Worm (Caenorhabditis elegans): Measurements from ENCODE around the gene srbc-6.
A peak's percentile ranks its signal among the peaks of the same experiment; 100 is the strongest.

Gene srbc-6

ce11 chrV:3194952-3195450, 25.1 kb downstream of the srbc-6 start, which contains the start of gene Y73C8B.2 (continued):
- TF ChIP-seq pha-4 (GFP tag; IDR thresholded peaks at IDR 0.05) (no peak), pha-4 (tag; optimal IDR thresholded peaks at IDR 0.05) (peak; percentile 94), php-3 (GFP tag; IDR thresholded peaks at IDR 0.05) (no peak), F10B5.3 (tag; optimal IDR thresholded peaks at IDR 0.05) (no peak)

ce11 chrV:3195814-3196213, 25.9 kb downstream of the srbc-6 start:
- TF ChIP-seq zip-11 (GFP tag; IDR thresholded peaks at IDR 0.05) (no peak), Y75B8A.6 (GFP tag; IDR thresholded peaks at IDR 0.05) (no peak), ceh-44 (GFP tag; IDR thresholded peaks at IDR 0.05) (no peak), ceh-20 (GFP tag; IDR thresholded peaks at IDR 0.05) (no peak), ces-1 (GFP tag; optimal IDR thresholded peaks at IDR 0.05) (no peak), daf-16 (GFP tag; optimal IDR thresholded peaks at IDR 0.05) (no peak), daf-16 (tag; optimal IDR thresholded peaks at IDR 0.05) (no peak), nhr-237 (tag; optimal IDR thresholded peaks at IDR 0.05) (no peak), zfp-2 (tag; optimal IDR thresholded peaks at IDR 0.05) (no peak)

- TF ChIP-seq nhr-42 (GFP tag; IDR thresholded peaks at IDR 0.05) (no peak), nhr-41 (GFP tag; IDR thresholded peaks at IDR 0.05) (no peak), nhr-11 (tag; optimal IDR thresholded peaks at IDR 0.05) (peak; percentile 94), hlh-11 (tag; optimal IDR thresholded peaks at IDR 0.05) (peak; percentile 11), dve-1 (tag; optimal IDR thresholded peaks at IDR 0.05; ENCODE audit: insufficient read depth) (peak; percentile 35), spr-1 (tag; optimal IDR thresholded peaks at IDR 0.05) (no peak), lin-38 (GFP tag; IDR thresholded peaks at IDR 0.05) (peak; percentile 31; the same call in 1 of the 2 replicates), lsy-2 (tag; optimal IDR thresholded peaks at IDR 0.05) (peak in 1 of 2 experiments; percentile 11), cey-2 (tag; optimal IDR thresholded peaks at IDR 0.05; ENCODE audit: borderline replicate concordance, insufficient read depth) (no peak), R02D3.7 (tag; optimal IDR thresholded peaks at IDR 0.05) (no peak), Y5F2A.4 (GFP tag; optimal IDR thresholded peaks at IDR 0.05) (no peak), nhr-28 (tag; optimal IDR thresholded peaks at IDR 0.05) (peak; percentile 90), zip-11 (GFP tag; IDR thresholded peaks at IDR 0.05) (no peak), mep-1 (tag; optimal IDR thresholded peaks at IDR 0.05) (peak; percentile 20), mes-2 (tag; optimal IDR thresholded peaks at IDR 0.05; ENCODE audit: poor library complexity, severe bottlenecking) (no peak), nhr-48 (tag; optimal IDR thresholded peaks at IDR 0.05) (peak; percentile 88), hlh-30 (tag; optimal IDR thresholded peaks at IDR 0.05; ENCODE audit: insufficient read depth) (peak; percentile 3), nhr-237 (tag; optimal IDR thresholded peaks at IDR 0.05) (no peak), hmg-1.1 (GFP tag; IDR thresholded peaks at IDR 0.05) (no peak), jun-1 (tag; optimal IDR thresholded peaks at IDR 0.05) (no peak), aly-2 (tag; optimal IDR thresholded peaks at IDR 0.05) (no peak)
These were observed 26.9 kb downstream of the srbc-6 start, which contains the start of the genes Y73C8B.1 and Y73C8B.5 for ce11 chrV:3196832-3197329. Gene Y73C8B.1 (minus strand): TSS chrV:3196882. Gene Y73C8B.5 (plus strand): TSS chrV:3197268.

- TF ChIP-seq lir-3 (tag; optimal IDR thresholded peaks at IDR 0.05) (no peak), egl-27 (tag; optimal IDR thresholded peaks at IDR 0.05) (no peak), spr-3 (GFP tag; optimal IDR thresholded peaks at IDR 0.05) (no peak), ceh-44 (GFP tag; IDR thresholded peaks at IDR 0.05) (no peak), Y5F2A.4 (GFP tag; optimal IDR thresholded peaks at IDR 0.05) (no peak), php-3 (GFP tag; IDR thresholded peaks at IDR 0.05) (no peak), F44E2.7 (GFP tag; IDR thresholded peaks at IDR 0.05) (no peak), hif-1 (tag; optimal IDR thresholded peaks at IDR 0.05) (no peak), lin-39 (tag; optimal IDR thresholded peaks at IDR 0.05) (no peak), vab-7 (GFP tag; IDR thresholded peaks at IDR 0.05) (no peak), nhr-102 (tag; optimal IDR thresholded peaks at IDR 0.05) (no peak), nhr-25 (tag; optimal IDR thresholded peaks at IDR 0.05; ENCODE audit: borderline replicate concordance, insufficient read depth) (no peak), gei-8 (GFP tag; optimal IDR thresholded peaks at IDR 0.05) (no peak), hlh-11 (tag; optimal IDR thresholded peaks at IDR 0.05) (no peak), F37D6.2 (tag; optimal IDR thresholded peaks at IDR 0.05) (no peak)
These were observed 30.4 kb downstream of the srbc-6 start, which contains the start of gene K08D9.4 for ce11 chrV:3200323-3200722. Gene K08D9.4 (minus strand): TSS chrV:3200423.
